Worm (Caenorhabditis elegans) whole organism, young adult: ENCODE measurements around the gene dac-1.

Source experiments
- B0035.1 ChIP-seq: sonication (generic microtip); optimal IDR thresholded peaks from 2 replicates; lab custom pipeline; 2016; ENCODE audit warnings: missing genetic modification characterization, mild to moderate bottlenecking, missing compliant biosample characterization, missing genotype, missing genetic modification reagents
- B0261.1 ChIP-seq: sonication (generic microtip); optimal IDR thresholded peaks from 2 replicates; lab custom pipeline; 2016; ENCODE audit warnings: mild to moderate bottlenecking, missing genetic modification characterization, moderate library complexity, missing compliant biosample characterization
- F23B12.7 ChIP-seq: sonication (generic microtip); optimal IDR thresholded peaks from 2 replicates; lab custom pipeline; 2017; ENCODE audit warnings: missing genetic modification characterization, mild to moderate bottlenecking, missing compliant biosample characterization, antibody characterized with exemption, moderate library complexity; ENCODE audit not compliant: insufficient read depth
- F57A8.1 ChIP-seq: fragments of 200-800 bp; sonication (Bioruptor generic); optimal IDR thresholded peaks from 2 replicates; lab custom pipeline; 2018; ENCODE audit warnings: mild to moderate bottlenecking, missing genetic modification characterization, moderate library complexity, missing compliant biosample characterization
- F57C9.4 ChIP-seq: sonication (generic microtip); optimal IDR thresholded peaks from 2 replicates; lab custom pipeline; 2017; ENCODE audit warnings: mild to moderate bottlenecking, missing genetic modification characterization, missing compliant biosample characterization
- Y56A3A.18 ChIP-seq: fragments of 200-800 bp; sonication (Bioruptor generic); IDR thresholded peaks from 2 replicates; pipeline ENCODE4 v1.3.6; 2022; ENCODE audit warnings: missing genetic modification reagents, missing genetic modification characterization, missing compliant biosample characterization
- attf-5 ChIP-seq: fragments of 200-800 bp; sonication (Bioruptor generic); optimal IDR thresholded peaks from 2 replicates; lab custom pipeline; 2018; ENCODE audit warnings: mild to moderate bottlenecking, missing genetic modification characterization, missing compliant biosample characterization
- bed-1 ChIP-seq: fragments of 200-800 bp; sonication (Bioruptor generic); IDR thresholded peaks from 2 replicates; pipeline ENCODE4 v1.3.6; 2022; ENCODE audit warnings: missing genetic modification reagents, missing genetic modification characterization, missing compliant biosample characterization
- cebp-1 ChIP-seq, 2 experiments: fragments of 200-800 bp in 1 of 2; sonication (Bioruptor generic) in 1 of 2; sonication (generic microtip) in 1 of 2; IDR thresholded peaks in 1 of 2; optimal IDR thresholded peaks in 1 of 2; 2 replicates each; pipeline versions ENCODE4 v1.3.6 to Lab custom; 2017 to 2022; ENCODE audit warnings: missing compliant biosample characterization in 2 of 2, missing genetic modification characterization in 2 of 2, mild to moderate bottlenecking in 1 of 2, missing genetic modification reagents in 1 of 2, moderate library complexity in 1 of 2
- cebp-2 ChIP-seq: fragments of 200-800 bp; sonication (Bioruptor generic); IDR thresholded peaks from 2 replicates; pipeline ENCODE4 v1.3.6; 2022; ENCODE audit warnings: missing genetic modification characterization, missing compliant biosample characterization
- ceh-58 ChIP-seq: fragments of 200-800 bp; sonication (Bioruptor generic); IDR thresholded peaks from 2 replicates; pipeline ENCODE4 v1.3.6; 2022; ENCODE audit warnings: missing genetic modification characterization, missing compliant biosample characterization
- ceh-79 ChIP-seq: sonication (generic microtip); optimal IDR thresholded peaks from 2 replicates; lab custom pipeline; 2017; ENCODE audit warnings: mild to moderate bottlenecking, missing genetic modification characterization, missing compliant biosample characterization
- dox-1 ChIP-seq: fragments of 200-800 bp; sonication (Bioruptor generic); IDR thresholded peaks from 2 replicates; pipeline ENCODE4 v1.3.6; 2022; ENCODE audit warnings: missing genetic modification reagents, missing genetic modification characterization, missing compliant biosample characterization
- efl-1 ChIP-seq: fragments of 150-350 bp; optimal IDR thresholded peaks from 2 replicates; lab custom pipeline; 2014; ENCODE audit warnings: missing biosample characterization, missing genetic modification reagents, missing genetic modification characterization
- egl-18 ChIP-seq: fragments of 200-800 bp; sonication (Bioruptor generic); IDR thresholded peaks from 2 replicates; pipeline ENCODE4 v1.3.6; 2022; ENCODE audit warnings: missing genetic modification reagents, missing genetic modification characterization, missing compliant biosample characterization
- hrde-1 ChIP-seq: sonication (generic microtip); optimal IDR thresholded peaks from 2 replicates; lab custom pipeline; 2016; ENCODE audit warnings: missing genetic modification characterization, mild to moderate bottlenecking, missing compliant biosample characterization, moderate library complexity, missing genotype, missing genetic modification reagents, borderline replicate concordance
- let-607 ChIP-seq, 2 experiments: fragments of 200-800 bp in 1 of 2; sonication (Bioruptor generic) in 1 of 2; sonication (generic microtip) in 1 of 2; optimal IDR thresholded peaks; 2 replicates each; lab custom pipeline; 2016 to 2018; ENCODE audit warnings: mild to moderate bottlenecking in 2 of 2, missing compliant biosample characterization in 2 of 2, missing genetic modification characterization in 2 of 2, moderate library complexity in 2 of 2, missing genotype in 1 of 2
- lin-35 ChIP-seq, 3 experiments: fragments of 150-350 bp in 2 of 3; sonication (generic microtip) in 1 of 3; optimal IDR thresholded peaks; 2 replicates each; lab custom pipeline; 2014 to 2018; ENCODE audit warnings: missing biosample characterization in 3 of 3, missing genetic modification characterization in 3 of 3, missing genetic modification reagents in 3 of 3
- lin-40 ChIP-seq: sonication (generic microtip); optimal IDR thresholded peaks from 2 replicates; lab custom pipeline; 2016; ENCODE audit warnings: missing genetic modification characterization, mild to moderate bottlenecking, missing compliant biosample characterization, missing genotype, missing genetic modification reagents
- lin-54 ChIP-seq: fragments of 200-800 bp; sonication (Bioruptor generic); optimal IDR thresholded peaks from 2 replicates; lab custom pipeline; 2018; ENCODE audit warnings: mild to moderate bottlenecking, missing genetic modification characterization, missing compliant biosample characterization
- lir-1 ChIP-seq: fragments of 200-800 bp; sonication (Bioruptor generic); conservative IDR thresholded peaks from 2 replicates; pipeline ENCODE4 v1.3.6; 2022; ENCODE audit warnings: missing genetic modification reagents, missing genetic modification characterization, missing compliant biosample characterization
- lsy-27 ChIP-seq: sonication (generic microtip); optimal IDR thresholded peaks from 2 replicates; lab custom pipeline; 2017; ENCODE audit warnings: missing genetic modification characterization, mild to moderate bottlenecking, missing compliant biosample characterization, antibody characterized with exemption, missing genotype, borderline replicate concordance; ENCODE audit not compliant: insufficient read depth
- madf-10 ChIP-seq: sonication (generic microtip); optimal IDR thresholded peaks from 2 replicates; lab custom pipeline; 2016; ENCODE audit warnings: mild to moderate bottlenecking, missing genetic modification characterization, missing compliant biosample characterization
- madf-6 ChIP-seq: fragments of 200-800 bp; sonication (Bioruptor generic); IDR thresholded peaks from 2 replicates; pipeline ENCODE4 v1.3.6; 2022; ENCODE audit warnings: missing genetic modification reagents, missing genetic modification characterization, missing compliant biosample characterization
- mcd-1 ChIP-seq: fragments of 200-800 bp; sonication (Bioruptor generic); IDR thresholded peaks from 2 replicates; pipeline ENCODE4 v1.3.6; 2022; ENCODE audit warnings: missing genetic modification reagents, missing genetic modification characterization, missing compliant biosample characterization
- mxl-1 ChIP-seq: sonication (generic microtip); optimal IDR thresholded peaks from 2 replicates; lab custom pipeline; 2016; ENCODE audit warnings: missing genetic modification characterization, missing compliant biosample characterization
- nfya-2 ChIP-seq: fragments of 200-800 bp; sonication (Bioruptor generic); IDR thresholded peaks from 2 replicates; pipeline ENCODE4 v1.3.6; 2022; ENCODE audit warnings: missing genetic modification reagents, missing genetic modification characterization, missing compliant biosample characterization
- nhr-80 ChIP-seq: sonication (generic microtip); optimal IDR thresholded peaks from 2 replicates; lab custom pipeline; 2016; ENCODE audit warnings: missing genetic modification characterization, missing compliant biosample characterization
- repo-1 ChIP-seq: sonication (generic microtip); optimal IDR thresholded peaks from 2 replicates; lab custom pipeline; 2017; ENCODE audit warnings: mild to moderate bottlenecking, missing genetic modification characterization, missing compliant biosample characterization
- snpc-3.4 ChIP-seq: sonication (generic microtip); optimal IDR thresholded peaks from 2 replicates; lab custom pipeline; 2017; ENCODE audit warnings: missing genetic modification characterization, mild to moderate bottlenecking, missing compliant biosample characterization, antibody characterized with exemption, moderate library complexity, missing genotype, missing genetic modification reagents
- sptf-2 ChIP-seq: fragments of 200-800 bp; sonication (Bioruptor generic); optimal IDR thresholded peaks from 2 replicates; lab custom pipeline; 2018; ENCODE audit warnings: mild to moderate bottlenecking, missing genetic modification characterization, missing compliant biosample characterization
- tbp1 ChIP-seq: fragments of 200-800 bp; sonication (Bioruptor generic); optimal IDR thresholded peaks from 2 replicates; lab custom pipeline; 2018; ENCODE audit warnings: mild to moderate bottlenecking, missing genetic modification characterization, missing compliant biosample characterization
- xnd-1 ChIP-seq: sonication (generic microtip); optimal IDR thresholded peaks from 2 replicates; lab custom pipeline; 2016; ENCODE audit warnings: missing genotype, missing genetic modification reagents, missing genetic modification characterization, missing compliant biosample characterization
- ztf-26 ChIP-seq: sonication (generic microtip); optimal IDR thresholded peaks from 2 replicates; lab custom pipeline; 2017; ENCODE audit warnings: missing genetic modification characterization, missing compliant biosample characterization

Gene dac-1

DNA sequence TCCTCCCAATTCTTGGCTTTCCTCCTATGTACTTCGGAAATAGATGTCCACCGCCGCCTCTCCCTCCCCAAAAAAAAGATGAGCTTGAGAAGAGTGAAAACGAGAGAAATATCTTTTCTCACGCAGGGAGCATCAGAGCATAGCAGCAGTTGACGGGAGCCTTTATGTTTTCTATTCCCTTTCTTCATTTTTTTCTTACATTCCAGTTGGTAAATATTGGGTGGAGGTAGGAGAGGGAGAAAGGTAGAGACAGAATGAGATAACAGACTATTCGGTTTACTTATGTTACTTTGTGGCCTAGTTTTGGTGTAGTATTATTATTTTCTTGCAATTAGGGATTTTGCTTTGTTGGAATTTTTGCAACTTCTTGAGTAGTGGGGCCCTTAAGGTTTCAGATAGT is 28.6 kb downstream of the dac-1 start:
- TF ChIP-seq mxl-1 (tag; lab: Kevin White, UChicago) (no peak), lsy-27 (tag; lab: Kevin White, UChicago) (no peak), efl-1 (GFP tag; lab: Kevin White, UChicago) (no peak), bed-1 (GFP tag; lab: Robert Waterston, UW) (no peak), dox-1 (GFP tag; lab: Robert Waterston, UW) (no peak), F57C9.4 (tag; lab: Kevin White, UChicago) (no peak), ceh-58 (GFP tag; lab: Robert Waterston, UW) (no peak), madf-10 (tag; lab: Kevin White, UChicago) (no peak), repo-1 (tag; lab: Kevin White, UChicago) (no peak), F57A8.1 (GFP tag; lab: Kevin White, UChicago) (no peak), F23B12.7 (tag; lab: Kevin White, UChicago) (no peak), Y56A3A.18 (GFP tag; lab: Robert Waterston, UW) (no peak), nfya-2 (GFP tag; lab: Robert Waterston, UW) (no peak), B0261.1 (tag; lab: Kevin White, UChicago) (no peak), lin-40 (no peak), hrde-1 (tag; lab: Kevin White, UChicago) (no peak), B0035.1 (no peak), let-607 (tag; optimal IDR thresholded peaks at IDR 0.05; lab: Kevin White, UChicago) (no peak), egl-18 (GFP tag; lab: Robert Waterston, UW) (no peak)

DNA sequence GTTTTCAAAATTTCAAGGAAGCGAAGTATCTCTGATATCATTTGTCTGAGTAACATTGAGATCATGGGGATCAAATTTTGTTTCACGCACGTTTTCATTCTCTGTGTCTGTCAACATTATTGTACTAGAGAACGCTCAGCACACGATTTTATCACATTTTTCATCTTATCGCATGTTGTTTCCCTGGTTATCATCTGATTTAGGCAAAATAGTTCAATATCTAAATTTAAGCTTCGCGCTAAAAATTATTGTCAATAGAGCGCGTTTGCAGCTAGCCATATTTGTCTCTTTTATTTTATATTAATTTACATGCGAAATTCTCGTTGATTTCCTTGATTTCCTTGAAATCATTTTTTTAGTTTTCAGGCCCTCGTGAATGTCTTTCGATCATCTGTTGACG is 29.5 kb downstream of the dac-1 start, which contains the start of gene K02F3.2:
K02F3.2 (plus strand) TSS at position 357 of the 400 bp plus-strand sequence.
- peak; percentile 50 for TF ChIP-seq lin-40
- peak; percentile 70 for TF ChIP-seq lin-54 (GFP tag; lab: Kevin White, UChicago)
- TF ChIP-seq sptf-2, result no peak
- peak; percentile 12 for TF ChIP-seq attf-5 (GFP tag; lab: Kevin White, UChicago)
- peak; percentile 29 for TF ChIP-seq tbp1 (GFP tag; lab: Kevin White, UChicago)
- no peak for TF ChIP-seq cebp-1 (GFP tag; IDR thresholded peaks at IDR 0.05; lab: Robert Waterston, UW)
- peak; percentile 30 for TF ChIP-seq cebp-1 (tag; optimal IDR thresholded peaks at IDR 0.05; lab: Kevin White, UChicago)
- no peak for TF ChIP-seq lir-1 (GFP tag; lab: Robert Waterston, UW)
- TF ChIP-seq xnd-1 (tag; lab: Kevin White, UChicago), result no peak
- TF ChIP-seq ztf-26 (tag; lab: Kevin White, UChicago), result peak; percentile 39
- TF ChIP-seq lin-35 (GFP tag; optimal IDR thresholded peaks at IDR 0.05; lab: Kevin White, UChicago), result peak in 1 of 3 experiments; percentile 68
- no peak for TF ChIP-seq cebp-2 (GFP tag; lab: Robert Waterston, UW)
- peak; percentile 48 for TF ChIP-seq nhr-80 (tag; lab: Kevin White, UChicago)
- TF ChIP-seq ceh-58 (GFP tag; lab: Robert Waterston, UW), result no peak
- TF ChIP-seq efl-1 (GFP tag; lab: Kevin White, UChicago), result peak; percentile 57
- peak; percentile 91 for TF ChIP-seq mcd-1 (GFP tag; lab: Robert Waterston, UW)
- TF ChIP-seq, all 124 proteins: peak for 10

DNA sequence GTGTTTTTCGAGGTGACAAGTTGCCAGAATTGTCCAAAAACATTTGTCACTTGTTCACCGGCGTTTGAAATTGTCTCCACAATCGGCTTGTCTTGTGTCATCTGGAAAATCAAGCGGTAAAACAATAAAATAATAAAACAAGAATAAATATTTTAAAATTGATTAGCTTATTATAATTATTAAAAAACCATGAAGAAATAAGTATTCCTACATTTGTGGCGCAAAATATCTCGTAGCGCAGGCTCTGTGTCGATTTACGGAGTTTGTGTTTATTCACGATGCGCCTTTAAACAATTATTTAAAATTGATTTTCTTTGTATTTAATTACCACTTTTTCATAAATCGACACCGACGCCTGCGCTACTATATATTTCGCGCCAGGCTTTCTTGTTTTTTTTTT is 36.4 kb downstream of the dac-1 start, which contains the start of gene moma-1:
moma-1 (minus strand) TSS at position 101 of the 400 bp plus-strand sequence.
- TF ChIP-seq madf-6 (GFP tag; lab: Robert Waterston, UW) (peak; percentile 14; the same call in 1 of the 2 replicates), efl-1 (GFP tag; lab: Kevin White, UChicago) (peak; percentile 27), ceh-79 (tag; lab: Kevin White, UChicago) (peak; percentile 10), xnd-1 (tag; lab: Kevin White, UChicago) (no peak), F23B12.7 (tag; lab: Kevin White, UChicago) (no peak), snpc-3.4 (tag; lab: Kevin White, UChicago) (peak; percentile 35)
